Fruit fly (Drosophila melanogaster) whole organism, embryonic: ENCODE measurements around the gene CG16953.

Source experiments
- ATbp ChIP-seq: fragments of 200-800 bp; sonication (Bioruptor generic); optimal IDR thresholded peaks from 2 replicates; lab custom pipeline; 2017; ENCODE audit warnings: missing biosample characterization, mild to moderate bottlenecking, missing genetic modification characterization, missing genetic modification reagents
- Atf3 ChIP-seq: fragments of 200-800 bp; sonication (Bioruptor generic); optimal IDR thresholded peaks from 3 replicates; lab custom pipeline; 2016; ENCODE audit warnings: missing biosample characterization, missing genetic modification characterization
- CG10366 ChIP-seq: fragments of 200-800 bp; sonication (Bioruptor generic); IDR thresholded peaks from 2 replicates; pipeline ENCODE4 v1.3.6; 2022; ENCODE audit warnings: missing biosample characterization, missing genetic modification characterization
- CG10543 ChIP-seq: fragments of 200-800 bp; sonication (Bioruptor generic); optimal IDR thresholded peaks from 3 replicates; lab custom pipeline; 2017; ENCODE audit warnings: missing biosample characterization, mild to moderate bottlenecking, missing genetic modification characterization, moderate library complexity
- CG10959 ChIP-seq: fragments of 200-800 bp; sonication (Bioruptor generic); IDR thresholded peaks from 2 replicates; pipeline ENCODE4 v1.3.6; 2022; ENCODE audit warnings: missing biosample characterization, missing genetic modification characterization
- CG10979 ChIP-seq: fragments of 200-800 bp; sonication (Bioruptor generic); optimal IDR thresholded peaks from 2 replicates; lab custom pipeline; 2018; ENCODE audit warnings: missing biosample characterization, mild to moderate bottlenecking, missing genetic modification characterization, moderate library complexity
- CG12391 ChIP-seq: fragments of 200-800 bp; sonication (Bioruptor generic); optimal IDR thresholded peaks from 3 replicates; lab custom pipeline; 2018; ENCODE audit warnings: missing biosample characterization, mild to moderate bottlenecking, missing genetic modification characterization, moderate library complexity
- CG13424 ChIP-seq: fragments of 200-800 bp; sonication (Bioruptor generic); optimal IDR thresholded peaks from 2 replicates; lab custom pipeline; 2019; ENCODE audit warnings: missing biosample characterization, mild to moderate bottlenecking, missing genetic modification characterization, moderate library complexity
- CG13624 ChIP-seq: fragments of 200-800 bp; sonication (Bioruptor generic); optimal IDR thresholded peaks from 2 replicates; lab custom pipeline; 2016; ENCODE audit warnings: missing biosample characterization, missing genetic modification characterization
- CG14441 ChIP-seq: fragments of 200-800 bp; sonication (Bioruptor generic); IDR thresholded peaks from 2 replicates; pipeline ENCODE4 v1.3.6; 2022; ENCODE audit warnings: missing biosample characterization, missing genetic modification characterization
- CG15601 ChIP-seq: fragments of 200-800 bp; sonication (Bioruptor generic); optimal IDR thresholded peaks from 3 replicates; lab custom pipeline; 2019; ENCODE audit warnings: missing biosample characterization, mild to moderate bottlenecking, missing genetic modification characterization, moderate library complexity
- CG17186 ChIP-seq: fragments of 200-800 bp; sonication (Bioruptor generic); optimal IDR thresholded peaks from 3 replicates; lab custom pipeline; 2017; ENCODE audit warnings: missing biosample characterization, missing genetic modification reagents, missing genetic modification characterization
- CG1792 ChIP-seq: fragments of 200-800 bp; sonication (Bioruptor generic); optimal IDR thresholded peaks from 2 replicates; lab custom pipeline; 2016; ENCODE audit warnings: missing biosample characterization, missing genetic modification characterization
- CG18619 ChIP-seq: fragments of 200-800 bp; sonication (Bioruptor generic); optimal IDR thresholded peaks from 3 replicates; lab custom pipeline; 2017; ENCODE audit warnings: missing biosample characterization, mild to moderate bottlenecking, missing genetic modification characterization
- CG2678 ChIP-seq: fragments of 200-800 bp; sonication (Bioruptor generic); optimal IDR thresholded peaks from 3 replicates; lab custom pipeline; 2019; ENCODE audit warnings: missing biosample characterization, mild to moderate bottlenecking, missing genetic modification characterization, moderate library complexity
- CG30403 ChIP-seq: fragments of 200-800 bp; sonication (Bioruptor generic); optimal IDR thresholded peaks from 3 replicates; lab custom pipeline; 2016; ENCODE audit warnings: missing biosample characterization, missing genetic modification characterization
- CG3281 ChIP-seq: fragments of 200-800 bp; sonication (Bioruptor generic); optimal IDR thresholded peaks from 3 replicates; lab custom pipeline; 2017; ENCODE audit warnings: missing biosample characterization, mild to moderate bottlenecking, missing genetic modification characterization
- CG4617 ChIP-seq: fragments of 200-800 bp; sonication (Bioruptor generic); optimal IDR thresholded peaks from 3 replicates; lab custom pipeline; 2016; ENCODE audit warnings: missing biosample characterization, missing genetic modification characterization, borderline replicate concordance
- CG4707 ChIP-seq: fragments of 200-800 bp; sonication (Bioruptor generic); optimal IDR thresholded peaks from 2 replicates; lab custom pipeline; 2018; ENCODE audit warnings: missing biosample characterization, mild to moderate bottlenecking, missing genetic modification characterization, moderate library complexity
- CG5180 ChIP-seq: fragments of 200-800 bp; sonication (Bioruptor generic); optimal IDR thresholded peaks from 3 replicates; lab custom pipeline; 2017; ENCODE audit warnings: missing biosample characterization, missing genetic modification characterization, mild to moderate bottlenecking, moderate library complexity, missing genetic modification reagents
- CG5245 ChIP-seq: fragments of 200-800 bp; sonication (Bioruptor generic); optimal IDR thresholded peaks from 3 replicates; lab custom pipeline; 2016; ENCODE audit warnings: missing biosample characterization, missing genetic modification characterization
- CG7357 ChIP-seq: fragments of 200-800 bp; sonication (Bioruptor generic); IDR thresholded peaks from 3 replicates; pipeline ENCODE4 v1.3.6; 2022; ENCODE audit warnings: missing biosample characterization, missing genetic modification characterization
- CG7556 ChIP-seq: fragments of 200-800 bp; sonication (Bioruptor generic); optimal IDR thresholded peaks from 2 replicates; lab custom pipeline; 2017; ENCODE audit warnings: missing biosample characterization, mild to moderate bottlenecking, missing genetic modification characterization
- CG8089 ChIP-seq: fragments of 200-800 bp; sonication (Bioruptor generic); optimal IDR thresholded peaks from 3 replicates; lab custom pipeline; 2016; ENCODE audit warnings: missing biosample characterization, missing genetic modification characterization
- CG9727 ChIP-seq: fragments of 200-800 bp; sonication (Bioruptor generic); optimal IDR thresholded peaks from 3 replicates; lab custom pipeline; 2017; ENCODE audit warnings: missing biosample characterization, mild to moderate bottlenecking, missing genetic modification characterization
- E2f2 ChIP-seq: fragments of 200-800 bp; sonication (Bioruptor generic); IDR thresholded peaks from 2 replicates; pipeline ENCODE4 v1.3.6; 2022; ENCODE audit warnings: missing biosample characterization, missing genetic modification characterization
- HHEX ChIP-seq: fragments of 200-800 bp; sonication (Bioruptor generic); optimal IDR thresholded peaks from 3 replicates; lab custom pipeline; 2017; ENCODE audit warnings: missing biosample characterization, mild to moderate bottlenecking, missing genetic modification characterization, missing genetic modification reagents
- HLH54F ChIP-seq: fragments of 200-800 bp; sonication (Bioruptor generic); optimal IDR thresholded peaks from 3 replicates; lab custom pipeline; 2016; ENCODE audit warnings: missing biosample characterization, missing genetic modification characterization
- Myb ChIP-seq: fragments of 200-800 bp; sonication (Bioruptor generic); optimal IDR thresholded peaks from 2 replicates; lab custom pipeline; 2016; ENCODE audit warnings: missing biosample characterization, missing genetic modification characterization
- NFAT ChIP-seq: fragments of 200-800 bp; sonication (Bioruptor generic); IDR thresholded peaks from 2 replicates; pipeline ENCODE4 v1.3.6; 2022; ENCODE audit warnings: missing biosample characterization, missing genetic modification characterization
- PHDP ChIP-seq: fragments of 200-800 bp; sonication (Bioruptor generic); optimal IDR thresholded peaks from 3 replicates; lab custom pipeline; 2018; ENCODE audit warnings: missing biosample characterization, mild to moderate bottlenecking, missing genetic modification characterization, moderate library complexity
- Scr ChIP-seq: fragments of 200-800 bp; sonication (Bioruptor generic); IDR thresholded peaks from 2 replicates; pipeline ENCODE4 v1.3.6; 2022; ENCODE audit warnings: missing biosample characterization, missing genetic modification characterization; ENCODE audit not compliant: partially characterized antibody
- Xbp1 ChIP-seq: fragments of 200-800 bp; sonication (Bioruptor generic); optimal IDR thresholded peaks from 3 replicates; lab custom pipeline; 2016; ENCODE audit warnings: missing biosample characterization, mild to moderate bottlenecking, missing genetic modification characterization
- bab2 ChIP-seq: fragments of 200-800 bp; sonication (Bioruptor generic); optimal IDR thresholded peaks from 2 replicates; lab custom pipeline; 2016; ENCODE audit warnings: missing biosample characterization, missing genetic modification characterization
- chif ChIP-seq, 2 experiments: fragments of 200-800 bp; sonication (Bioruptor generic); optimal IDR thresholded peaks; 3 replicates each; lab custom pipeline; 2016; ENCODE audit warnings: missing biosample characterization in 2 of 2, missing genetic modification characterization in 2 of 2
- crol ChIP-seq: fragments of 200-800 bp; sonication (Bioruptor generic); IDR thresholded peaks from 2 replicates; pipeline ENCODE4 v1.3.6; 2022; ENCODE audit warnings: missing biosample characterization, missing genetic modification characterization
- cwo ChIP-seq: fragments of 200-800 bp; sonication (Bioruptor generic); optimal IDR thresholded peaks from 3 replicates; lab custom pipeline; 2017; ENCODE audit warnings: missing biosample characterization, missing genetic modification characterization, mild to moderate bottlenecking, moderate library complexity, missing genetic modification reagents
- dan ChIP-seq: fragments of 200-800 bp; sonication (Bioruptor generic); IDR thresholded peaks from 2 replicates; pipeline ENCODE4 v1.3.6; 2022; ENCODE audit warnings: missing biosample characterization, missing genetic modification characterization
- emc ChIP-seq: fragments of 200-800 bp; sonication (Bioruptor generic); optimal IDR thresholded peaks from 2 replicates; lab custom pipeline; 2016; ENCODE audit warnings: missing biosample characterization, missing genetic modification characterization
- eve ChIP-seq, 2 experiments: fragments of >200 bp; optimal IDR thresholded peaks; 2 replicates each; lab custom pipeline; 2017; ENCODE audit warnings: missing biosample characterization in 2 of 2, missing genetic modification characterization in 2 of 2
- fd3F ChIP-seq: fragments of 200-800 bp; sonication (Bioruptor generic); optimal IDR thresholded peaks from 2 replicates; lab custom pipeline; 2018; ENCODE audit warnings: missing biosample characterization, mild to moderate bottlenecking, missing genetic modification characterization, moderate library complexity
- gem ChIP-seq: fragments of 200-800 bp; sonication (Bioruptor generic); optimal IDR thresholded peaks from 2 replicates; lab custom pipeline; 2019; ENCODE audit warnings: missing biosample characterization, mild to moderate bottlenecking, missing genetic modification characterization, moderate library complexity
- hb ChIP-seq: fragments of 200-800 bp; sonication (Bioruptor generic); IDR thresholded peaks from 3 replicates; pipeline ENCODE4 v1.3.6; 2022; ENCODE audit warnings: missing biosample characterization, missing genetic modification characterization; ENCODE audit not compliant: partially characterized antibody
- maf-S ChIP-seq: fragments of 200-800 bp; sonication (Bioruptor generic); optimal IDR thresholded peaks from 2 replicates; lab custom pipeline; 2016; ENCODE audit warnings: missing biosample characterization, missing genetic modification characterization
- mam ChIP-seq: fragments of 200-800 bp; sonication (Bioruptor generic); optimal IDR thresholded peaks from 3 replicates; lab custom pipeline; 2016; ENCODE audit warnings: missing biosample characterization, missing genetic modification characterization
- salm ChIP-seq: fragments of 200-800 bp; sonication (Bioruptor generic); optimal IDR thresholded peaks from 2 replicates; lab custom pipeline; 2018; ENCODE audit warnings: missing biosample characterization, mild to moderate bottlenecking, missing genetic modification characterization
- sens ChIP-seq: fragments of 200-800 bp; sonication (Bioruptor generic); peaks from one replicate; lab custom pipeline; 2016; ENCODE audit warnings: missing biosample characterization, missing genetic modification characterization
- seq ChIP-seq: fragments of 200-800 bp; sonication (Bioruptor generic); IDR thresholded peaks from 2 replicates; pipeline ENCODE4 v1.3.6; 2022; ENCODE audit warnings: missing biosample characterization, missing genetic modification characterization
- wek ChIP-seq: fragments of 200-800 bp; sonication (Bioruptor generic); optimal IDR thresholded peaks from 3 replicates; lab custom pipeline; 2018; ENCODE audit warnings: missing biosample characterization, mild to moderate bottlenecking, missing genetic modification characterization, moderate library complexity

CG16953 gene

dm6 chr3R:20546662-20547620 is 38.7 kb downstream of the CG16953 start (continued):
- TF ChIP-seq CG12391 (tag; lab: Kevin White, UChicago) (no peak), NFAT (GFP tag; lab: Robert Waterston, UW) (no peak), wek (no peak), CG18619 (peak; percentile 30), Scr (GFP tag; lab: Robert Waterston, UW) (no peak), CG10366 (GFP tag; lab: Robert Waterston, UW) (no peak), CG2678 (tag; lab: Kevin White, UChicago) (peak; percentile 4), Myb (GFP tag; lab: Kevin White, UChicago) (no peak), CG17186 (GFP tag; lab: Kevin White, UChicago) (no peak), CG5180 (GFP tag; lab: Kevin White, UChicago) (peak; percentile 33), Atf3 (no peak), CG7357 (GFP tag; lab: Robert Waterston, UW) (no peak), CG13424 (tag; lab: Kevin White, UChicago) (no peak), CG10543 (peak; percentile 28), CG4707 (GFP tag; lab: Kevin White, UChicago) (no peak), CG13624 (GFP tag; lab: Kevin White, UChicago) (no peak), mam (no peak), CG1792 (GFP tag; lab: Kevin White, UChicago) (no peak), crol (GFP tag; lab: Robert Waterston, UW) (no peak), CG9727 (GFP tag; lab: Kevin White, UChicago) (no peak), salm (tag; lab: Kevin White, UChicago) (no peak), CG3281 (GFP tag; lab: Kevin White, UChicago) (peak; percentile 15), eve (GFP tag; optimal IDR thresholded peaks at IDR 0.05; lab: Kevin White, UChicago) (peak in 1 of 2 experiments; percentile 27), maf-S (GFP tag; lab: Kevin White, UChicago) (no peak), CG30403 (GFP tag; lab: Kevin White, UChicago) (no peak), HHEX (no peak), chif (GFP tag; optimal IDR thresholded peaks at IDR 0.05; lab: Kevin White, UChicago) (no peak), hb (GFP tag; lab: Robert Waterston, UW) (no peak), CG10979 (tag; lab: Kevin White, UChicago) (no peak), CG7556 (GFP tag; lab: Kevin White, UChicago) (no peak), ATbp (peak; percentile 4), PHDP (no peak), seq (GFP tag; lab: Robert Waterston, UW) (no peak), E2f2 (GFP tag; lab: Robert Waterston, UW) (no peak), Xbp1 (GFP tag; lab: Kevin White, UChicago) (no peak), CG15601 (tag; lab: Kevin White, UChicago) (no peak), CG5245 (GFP tag; lab: Kevin White, UChicago) (no peak), gem (tag; lab: Kevin White, UChicago) (peak; percentile 36), CG8089 (no peak), bab2 (no peak), fd3F (no peak), CG10959 (no peak), dan (GFP tag; lab: Robert Waterston, UW) (no peak), CG14441 (GFP tag; lab: Robert Waterston, UW) (no peak), CG4617 (GFP tag; lab: Kevin White, UChicago) (no peak), cwo (GFP tag; lab: Kevin White, UChicago) (no peak), sens (GFP tag; lab: Kevin White, UChicago) (peak; percentile 44), HLH54F (GFP tag; lab: Kevin White, UChicago) (no peak), emc (GFP tag; lab: Kevin White, UChicago) (no peak)
